Worm (Caenorhabditis elegans): ENCODE data around the gene ZK1073.2.

ZK1073.2 gene

DNA sequence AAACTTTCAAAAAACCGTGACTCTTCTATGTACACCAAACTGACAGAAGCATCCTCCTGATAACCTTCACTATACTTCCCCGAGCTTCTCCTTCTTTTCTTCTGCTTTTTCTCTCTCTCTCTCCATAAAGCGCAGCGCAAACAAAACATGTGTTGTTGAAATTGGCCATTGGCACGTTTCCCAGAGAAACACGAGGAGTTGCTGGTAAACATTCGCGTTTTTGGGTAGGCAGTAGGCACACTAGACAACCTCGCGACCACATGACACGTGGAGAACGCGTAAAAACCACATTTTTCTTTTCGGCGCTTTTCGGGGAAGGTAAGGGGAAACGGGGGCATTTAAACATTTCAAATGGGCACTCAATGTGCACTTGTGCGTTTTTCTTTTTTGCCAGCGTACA is 27.5 kb downstream of the ZK1073.2 start:
- TF ChIP-seq nfya-1 (tag; optimal IDR thresholded peaks at IDR 0.05) (peak; percentile 24), hlh-30 (tag; optimal IDR thresholded peaks at IDR 0.05; ENCODE audit: insufficient read depth) (peak; percentile 70), ceh-18 (tag; optimal IDR thresholded peaks at IDR 0.05) (peak; percentile 64), tbx-2 (tag; optimal IDR thresholded peaks at IDR 0.05) (peak; percentile 48), madf-2 (tag; optimal IDR thresholded peaks at IDR 0.05) (no peak)

DNA sequence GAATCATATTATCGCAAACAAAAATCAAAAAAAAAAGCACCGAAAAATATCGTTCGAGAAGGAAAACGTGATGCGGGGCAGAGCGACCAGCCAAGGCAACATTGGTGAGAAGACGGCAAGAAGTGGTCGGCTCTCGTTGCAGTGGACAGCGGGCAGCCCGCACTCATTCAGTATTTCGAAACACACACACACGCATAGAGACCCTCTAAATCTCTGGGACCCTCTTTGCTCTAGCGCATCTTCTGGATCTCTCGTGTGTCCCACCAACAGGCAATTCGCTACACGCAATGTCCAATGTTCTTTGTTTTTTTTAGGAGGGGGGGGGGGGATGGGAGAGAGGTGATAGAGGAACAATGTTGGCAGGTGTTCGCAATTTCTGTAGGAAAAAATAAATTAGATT is 30.3 kb downstream of the ZK1073.2 start:
- peak; percentile 16 for TF ChIP-seq tbx-2 (tag; optimal IDR thresholded peaks at IDR 0.05)
- peak; percentile 10 for TF ChIP-seq nfya-1 (tag; optimal IDR thresholded peaks at IDR 0.05)
- no peak for TF ChIP-seq ref-2 (tag; optimal IDR thresholded peaks at IDR 0.05)
- TF ChIP-seq eyg-1 (tag; optimal IDR thresholded peaks at IDR 0.05): no peak
- peak; percentile 27 for TF ChIP-seq ceh-31 (tag; optimal IDR thresholded peaks at IDR 0.05)
- TF ChIP-seq sdc-2 (tag; optimal IDR thresholded peaks at IDR 0.05): peak; percentile 57
- no peak for TF ChIP-seq hlh-13 (GFP tag; optimal IDR thresholded peaks at IDR 0.05)
- TF ChIP-seq ahr-1 (tag; optimal IDR thresholded peaks at IDR 0.05): no peak

DNA sequence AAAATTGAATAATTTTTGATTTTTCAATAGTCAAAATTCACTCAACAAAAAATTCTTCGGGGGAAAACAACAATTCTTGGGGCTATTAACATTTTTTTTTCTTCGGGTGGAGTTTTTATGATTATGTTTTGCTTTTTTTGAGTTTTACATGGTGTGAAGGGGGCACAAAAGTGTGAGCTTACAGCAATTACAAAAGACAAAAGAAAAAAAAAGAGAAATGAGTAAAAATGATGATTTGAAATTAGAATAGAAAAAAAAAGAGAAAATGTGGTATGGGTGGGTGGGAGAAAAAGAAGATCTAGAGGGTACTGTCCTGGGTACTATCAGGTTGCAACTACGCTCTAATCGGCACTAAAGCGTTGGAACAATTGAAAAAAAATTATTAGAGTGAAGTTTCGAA is 37.3 kb downstream of the ZK1073.2 start:
- TF ChIP-seq fax-1 (tag; optimal IDR thresholded peaks at IDR 0.05) (no peak), ceh-24 (tag; optimal IDR thresholded peaks at IDR 0.05) (no peak), dve-1 (tag; optimal IDR thresholded peaks at IDR 0.05) (no peak), dmd-4 (tag; optimal IDR thresholded peaks at IDR 0.05; ENCODE audit: borderline replicate concordance) (no peak), pag-3 (tag; optimal IDR thresholded peaks at IDR 0.05; ENCODE audit: borderline replicate concordance) (no peak), ceh-19 (GFP tag; optimal IDR thresholded peaks at IDR 0.05) (no peak), pax-1 (tag; optimal IDR thresholded peaks at IDR 0.05) (no peak), unc-55 (GFP tag; optimal IDR thresholded peaks at IDR 0.05) (no peak), ceh-14 (tag; optimal IDR thresholded peaks at IDR 0.05) (no peak), ceh-31 (tag; optimal IDR thresholded peaks at IDR 0.05) (no peak), npax-4 (tag; optimal IDR thresholded peaks at IDR 0.05) (no peak), hlh-30 (tag; optimal IDR thresholded peaks at IDR 0.05; ENCODE audit: insufficient read depth) (no peak), T23F11.4 (GFP tag; optimal IDR thresholded peaks at IDR 0.05) (no peak), sdc-2 (tag; optimal IDR thresholded peaks at IDR 0.05) (no peak), C38D4.7 (GFP tag; optimal IDR thresholded peaks at IDR 0.05) (no peak), odd-2 (tag; optimal IDR thresholded peaks at IDR 0.05) (no peak), ceh-30 (tag; optimal IDR thresholded peaks at IDR 0.05) (no peak), unc-86 (tag; optimal IDR thresholded peaks at IDR 0.05) (no peak), ceh-48 (tag; optimal IDR thresholded peaks at IDR 0.05) (no peak)

DNA sequence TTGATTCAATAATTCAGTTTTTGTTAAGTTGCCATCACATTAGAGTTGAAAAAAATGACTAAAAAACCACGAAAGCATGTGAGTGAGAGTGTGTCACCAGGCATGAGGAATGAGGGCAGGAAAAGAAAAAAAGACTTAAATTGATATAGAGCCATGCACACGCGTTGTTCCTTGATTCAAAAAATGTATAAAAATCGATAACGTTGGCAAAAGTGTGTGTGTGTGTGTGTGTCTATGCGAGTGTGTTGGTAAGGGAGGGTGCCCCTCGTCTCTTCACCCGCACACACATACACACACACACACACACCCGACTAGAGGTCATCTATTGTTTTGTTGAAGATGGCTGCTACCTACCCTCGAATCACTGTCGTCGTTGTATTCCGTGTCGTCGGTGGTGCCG is 40.4 kb downstream of the ZK1073.2 start:
- peak; percentile 61 for TF ChIP-seq ceh-48 (tag; optimal IDR thresholded peaks at IDR 0.05)
- TF ChIP-seq eyg-1 (tag; optimal IDR thresholded peaks at IDR 0.05): no peak
- TF ChIP-seq sox-2 (GFP tag; IDR thresholded peaks at IDR 0.05): 0 out of 2 replicates have a peak, but pooled peaks have one; percentile 2
- peak; percentile 14 for TF ChIP-seq nfya-1 (tag; optimal IDR thresholded peaks at IDR 0.05)

DNA sequence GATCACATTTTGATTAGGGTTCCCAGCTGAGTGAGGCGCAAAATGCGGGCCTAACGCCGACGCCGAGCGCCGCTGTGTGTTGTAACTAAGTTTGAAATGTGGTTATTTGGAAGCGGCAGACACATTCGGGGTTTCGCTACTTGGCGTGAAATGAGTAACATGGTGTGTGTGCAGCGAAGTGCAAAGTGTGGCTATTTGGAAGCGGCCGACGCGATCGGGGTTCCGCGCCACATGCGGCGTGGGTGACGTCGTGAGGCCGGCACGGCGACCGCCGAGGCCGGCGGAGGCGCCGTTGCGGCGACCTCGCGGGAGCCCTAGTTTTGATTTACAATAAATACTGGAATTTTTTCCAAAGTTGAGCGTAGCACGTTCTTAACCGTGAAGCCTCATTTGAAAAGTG is 41.1 kb downstream of the ZK1073.2 start:
- TF ChIP-seq hlh-30 (tag; optimal IDR thresholded peaks at IDR 0.05; ENCODE audit: insufficient read depth): no peak
- no peak for TF ChIP-seq T23F11.4 (GFP tag; optimal IDR thresholded peaks at IDR 0.05)
- TF ChIP-seq pat-9 (tag; optimal IDR thresholded peaks at IDR 0.05): no peak
- TF ChIP-seq ceh-14 (tag; optimal IDR thresholded peaks at IDR 0.05): no peak
- TF ChIP-seq nhr-232 (tag; optimal IDR thresholded peaks at IDR 0.05): no peak
- TF ChIP-seq sox-2 (GFP tag; IDR thresholded peaks at IDR 0.05): no peak

DNA sequence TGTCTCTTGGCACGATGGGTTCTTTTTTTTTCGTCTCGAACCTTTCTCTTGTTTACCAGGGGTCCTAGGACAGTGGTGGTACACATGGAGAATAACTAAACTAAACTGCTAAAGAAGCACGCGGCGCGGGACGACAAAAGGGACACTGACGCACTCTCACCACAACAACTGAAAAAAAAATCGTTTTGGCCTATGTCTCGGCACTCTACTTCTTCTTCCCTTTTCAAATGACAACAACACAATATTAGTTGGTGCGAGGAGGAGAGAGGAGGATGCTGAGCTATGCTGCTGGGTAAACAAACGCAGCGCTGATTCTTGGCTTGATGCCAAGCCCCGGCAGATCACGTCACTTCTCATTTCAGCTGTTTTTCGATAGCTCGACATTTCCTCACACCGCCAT is 41.7 kb downstream of the ZK1073.2 start:
- no peak for TF ChIP-seq odd-2 (tag; optimal IDR thresholded peaks at IDR 0.05)
- TF ChIP-seq npax-4 (tag; optimal IDR thresholded peaks at IDR 0.05): no peak
- no peak for TF ChIP-seq lim-6 (tag; optimal IDR thresholded peaks at IDR 0.05)
- no peak for TF ChIP-seq ahr-1 (tag; optimal IDR thresholded peaks at IDR 0.05)
- no peak for TF ChIP-seq unc-42 (tag; optimal IDR thresholded peaks at IDR 0.05)
- TF ChIP-seq pqm-1 (tag; optimal IDR thresholded peaks at IDR 0.05): no peak
- no peak for TF ChIP-seq ceh-18 (tag; optimal IDR thresholded peaks at IDR 0.05)
- TF ChIP-seq hlh-13 (GFP tag; optimal IDR thresholded peaks at IDR 0.05): no peak
- TF ChIP-seq ceh-9 (tag; optimal IDR thresholded peaks at IDR 0.05): no peak
- no peak for TF ChIP-seq ceh-30 (tag; optimal IDR thresholded peaks at IDR 0.05)
- TF ChIP-seq elt-2 (tag; optimal IDR thresholded peaks at IDR 0.05): no peak
- TF ChIP-seq pha-4 (tag; optimal IDR thresholded peaks at IDR 0.05): no peak
- no peak for TF ChIP-seq ceh-34 (tag; optimal IDR thresholded peaks at IDR 0.05)
- no peak for TF ChIP-seq ceh-14 (tag; optimal IDR thresholded peaks at IDR 0.05)
- TF ChIP-seq mec-3 (tag; optimal IDR thresholded peaks at IDR 0.05; ENCODE audit: borderline replicate concordance): no peak
